Fruit fly (Drosophila melanogaster) whole organism, embryonic: ENCODE measurements around the gene CRAT.

ENCODE experiments used
- Blimp-1 ChIP-seq: fragments of 200-800 bp; sonication (Bioruptor generic); optimal IDR thresholded peaks from 3 replicates; lab custom pipeline; 2018; ENCODE audit warnings: missing biosample characterization, missing genetic modification characterization, mild to moderate bottlenecking, moderate library complexity, missing genetic modification reagents
- CG10267 ChIP-seq: fragments of 200-800 bp; sonication (Bioruptor generic); optimal IDR thresholded peaks from 2 replicates; lab custom pipeline; 2018; ENCODE audit warnings: missing biosample characterization, mild to moderate bottlenecking, missing genetic modification characterization, moderate library complexity
- CG11398 ChIP-seq: fragments of 200-800 bp; sonication (Bioruptor generic); optimal IDR thresholded peaks from 2 replicates; lab custom pipeline; 2016; ENCODE audit warnings: missing biosample characterization, missing genetic modification characterization
- CG11560 ChIP-seq: fragments of 200-800 bp; sonication (Bioruptor generic); IDR thresholded peaks from 3 replicates; pipeline ENCODE4 v1.3.6; 2022; ENCODE audit warnings: missing biosample characterization, missing genetic modification characterization
- CG13624 ChIP-seq: fragments of 200-800 bp; sonication (Bioruptor generic); optimal IDR thresholded peaks from 2 replicates; lab custom pipeline; 2016; ENCODE audit warnings: missing biosample characterization, missing genetic modification characterization
- CG14965 ChIP-seq: fragments of 200-800 bp; sonication (Bioruptor generic); optimal IDR thresholded peaks from 2 replicates; lab custom pipeline; 2016; ENCODE audit warnings: missing biosample characterization, missing genetic modification characterization, borderline replicate concordance
- CG15479 ChIP-seq: fragments of 200-800 bp; sonication (Bioruptor generic); optimal IDR thresholded peaks from 3 replicates; lab custom pipeline; 2019; ENCODE audit warnings: missing biosample characterization, mild to moderate bottlenecking, missing genetic modification characterization, moderate library complexity
- CG15696 ChIP-seq: fragments of 200-800 bp; sonication (Bioruptor generic); optimal IDR thresholded peaks from 2 replicates; lab custom pipeline; 2019; ENCODE audit warnings: missing biosample characterization, mild to moderate bottlenecking, missing genetic modification characterization, moderate library complexity
- CG2199 ChIP-seq: fragments of 200-800 bp; sonication (Bioruptor generic); IDR thresholded peaks from 3 replicates; pipeline ENCODE4 v1.3.6; 2022; ENCODE audit warnings: missing biosample characterization, missing genetic modification characterization
- CG2678 ChIP-seq: fragments of 200-800 bp; sonication (Bioruptor generic); optimal IDR thresholded peaks from 3 replicates; lab custom pipeline; 2019; ENCODE audit warnings: missing biosample characterization, mild to moderate bottlenecking, missing genetic modification characterization, moderate library complexity
- CG31224 ChIP-seq: fragments of 200-800 bp; sonication (Bioruptor generic); IDR thresholded peaks from 2 replicates; pipeline ENCODE4 v1.3.6; 2022; ENCODE audit warnings: missing biosample characterization, missing genetic modification characterization
- CG32767 ChIP-seq: fragments of 200-800 bp; sonication (Bioruptor generic); IDR thresholded peaks from 2 replicates; pipeline ENCODE4 v1.3.6; 2022; ENCODE audit warnings: missing biosample characterization, missing genetic modification characterization
- CG4854 ChIP-seq: fragments of 200-800 bp; sonication (Bioruptor generic); optimal IDR thresholded peaks from 2 replicates; lab custom pipeline; 2016; ENCODE audit warnings: missing biosample characterization, missing genetic modification characterization, inconsistent platforms
- CG5245 ChIP-seq: fragments of 200-800 bp; sonication (Bioruptor generic); optimal IDR thresholded peaks from 3 replicates; lab custom pipeline; 2016; ENCODE audit warnings: missing biosample characterization, missing genetic modification characterization
- CG6813 ChIP-seq: fragments of 200-800 bp; sonication (Bioruptor generic); optimal IDR thresholded peaks from 2 replicates; lab custom pipeline; 2017; ENCODE audit warnings: missing biosample characterization, missing genetic modification characterization, mild to moderate bottlenecking, moderate library complexity, missing genetic modification reagents
- CG8281 ChIP-seq: fragments of 200-800 bp; sonication (Bioruptor generic); optimal IDR thresholded peaks from 2 replicates; lab custom pipeline; 2018; ENCODE audit warnings: missing biosample characterization, mild to moderate bottlenecking, missing genetic modification characterization, moderate library complexity
- CG8290 ChIP-seq, 3 experiments: fragments of 200-800 bp; sonication (Bioruptor generic); optimal IDR thresholded peaks; 2 replicates each; lab custom pipeline; 2016 to 2019; ENCODE audit warnings: missing biosample characterization in 3 of 3, missing genetic modification characterization in 3 of 3, mild to moderate bottlenecking in 2 of 3, moderate library complexity in 1 of 3
- CG8765 ChIP-seq: fragments of 200-800 bp; sonication (Bioruptor generic); IDR thresholded peaks from 2 replicates; pipeline ENCODE4 v1.3.6; 2022; ENCODE audit warnings: missing biosample characterization, missing genetic modification characterization
- CG9437 ChIP-seq: fragments of 200-800 bp; sonication (Bioruptor generic); optimal IDR thresholded peaks from 2 replicates; lab custom pipeline; 2018; ENCODE audit warnings: missing biosample characterization, mild to moderate bottlenecking, missing genetic modification characterization
- CG9876 ChIP-seq: fragments of 200-800 bp; sonication (Bioruptor generic); optimal IDR thresholded peaks from 2 replicates; lab custom pipeline; 2016; ENCODE audit warnings: missing biosample characterization, missing genetic modification characterization
- Dip2 ChIP-seq: fragments of 200-800 bp; sonication (Bioruptor generic); IDR thresholded peaks from 2 replicates; pipeline ENCODE4 v1.3.6; 2022; ENCODE audit warnings: missing biosample characterization, missing genetic modification characterization
- Eip74EF ChIP-seq, 2 experiments: fragments of 200-800 bp in 1 of 2; fragments of >200 bp in 1 of 2; sonication (Bioruptor generic) in 1 of 2; optimal IDR thresholded peaks; 2 replicates each; lab custom pipeline; 2017 to 2019; ENCODE audit warnings: missing biosample characterization in 2 of 2, missing genetic modification characterization in 2 of 2, mild to moderate bottlenecking in 1 of 2, moderate library complexity in 1 of 2
- H15 ChIP-seq: fragments of 200-800 bp; sonication (Bioruptor generic); IDR thresholded peaks from 3 replicates; pipeline ENCODE4 v1.3.6; 2022; ENCODE audit warnings: missing biosample characterization, missing genetic modification characterization
- HLH54F ChIP-seq: fragments of 200-800 bp; sonication (Bioruptor generic); optimal IDR thresholded peaks from 3 replicates; lab custom pipeline; 2016; ENCODE audit warnings: missing biosample characterization, missing genetic modification characterization
- HLHmδ ChIP-seq: fragments of 200-800 bp; sonication (Bioruptor generic); optimal IDR thresholded peaks from 2 replicates; lab custom pipeline; 2018; ENCODE audit warnings: missing biosample characterization, mild to moderate bottlenecking, missing genetic modification characterization, moderate library complexity
- MTF-1 ChIP-seq: fragments of 200-800 bp; sonication (Bioruptor generic); optimal IDR thresholded peaks from 2 replicates; lab custom pipeline; 2018; ENCODE audit warnings: missing biosample characterization, mild to moderate bottlenecking, missing genetic modification characterization, borderline replicate concordance
- Med ChIP-seq: fragments of 200-800 bp; sonication (Bioruptor generic); peaks from one replicate; lab custom pipeline; 2016; ENCODE audit warnings: missing biosample characterization, missing genetic modification characterization, mild to moderate bottlenecking, inconsistent platforms, moderate library complexity
- NFAT ChIP-seq: fragments of 200-800 bp; sonication (Bioruptor generic); IDR thresholded peaks from 2 replicates; pipeline ENCODE4 v1.3.6; 2022; ENCODE audit warnings: missing biosample characterization, missing genetic modification characterization
- Rfx ChIP-seq: fragments of 200-800 bp; sonication (Bioruptor generic); IDR thresholded peaks from 2 replicates; pipeline ENCODE4 v1.3.6; 2022; ENCODE audit warnings: missing biosample characterization, missing genetic modification characterization
- Sox100B ChIP-seq: fragments of 200-800 bp; sonication (Bioruptor generic); optimal IDR thresholded peaks from 3 replicates; lab custom pipeline; 2018; ENCODE audit warnings: missing biosample characterization, mild to moderate bottlenecking, missing genetic modification characterization
- Sry-δ ChIP-seq: fragments of 200-800 bp; sonication (Bioruptor generic); optimal IDR thresholded peaks from 2 replicates; lab custom pipeline; 2016; ENCODE audit warnings: missing biosample characterization, missing genetic modification characterization
- Taf1 ChIP-seq: fragments of 200-800 bp; sonication (Bioruptor generic); IDR thresholded peaks from 2 replicates; pipeline ENCODE4 v1.3.6; 2022; ENCODE audit warnings: missing biosample characterization, missing genetic modification characterization
- YL-1 ChIP-seq: fragments of 200-800 bp; sonication (Bioruptor generic); optimal IDR thresholded peaks from 3 replicates; lab custom pipeline; 2017; ENCODE audit warnings: missing biosample characterization, mild to moderate bottlenecking, missing genetic modification characterization
- ara ChIP-seq: fragments of 200-800 bp; sonication (Bioruptor generic); IDR thresholded peaks from 2 replicates; pipeline ENCODE4 v1.3.6; 2022; ENCODE audit warnings: missing biosample characterization, missing genetic modification characterization
- ase ChIP-seq: fragments of 200-800 bp; sonication (Bioruptor generic); IDR thresholded peaks from 3 replicates; pipeline ENCODE4 v1.3.6; 2022; ENCODE audit warnings: missing biosample characterization, missing genetic modification characterization
- bsh ChIP-seq, 2 experiments: fragments of 200-800 bp; sonication (Bioruptor generic); optimal IDR thresholded peaks; 2 replicates each; lab custom pipeline; 2017 to 2018; ENCODE audit warnings: mild to moderate bottlenecking in 2 of 2, missing biosample characterization in 2 of 2, missing genetic modification characterization in 2 of 2, moderate library complexity in 1 of 2
- cg ChIP-seq: fragments of 200-800 bp; sonication (Bioruptor generic); optimal IDR thresholded peaks from 3 replicates; lab custom pipeline; 2019; ENCODE audit warnings: missing biosample characterization, mild to moderate bottlenecking, missing genetic modification characterization, moderate library complexity
- da ChIP-seq: fragments of 200-800 bp; sonication (Bioruptor generic); optimal IDR thresholded peaks from 2 replicates; lab custom pipeline; 2016; ENCODE audit warnings: missing biosample characterization, missing genetic modification characterization
- dysf ChIP-seq: fragments of 200-800 bp; sonication (Bioruptor generic); IDR thresholded peaks from 3 replicates; pipeline ENCODE4 v1.3.6; 2022; ENCODE audit warnings: missing biosample characterization, missing genetic modification characterization
- fu2 ChIP-seq: fragments of 200-800 bp; sonication (Bioruptor generic); optimal IDR thresholded peaks from 2 replicates; lab custom pipeline; 2016; ENCODE audit warnings: missing biosample characterization, missing genetic modification characterization
- mirr ChIP-seq: fragments of 200-800 bp; sonication (Bioruptor generic); optimal IDR thresholded peaks from 3 replicates; lab custom pipeline; 2018; ENCODE audit warnings: missing biosample characterization, mild to moderate bottlenecking, missing genetic modification characterization
- nerfin-2 ChIP-seq: fragments of 200-800 bp; sonication (Bioruptor generic); IDR thresholded peaks from 2 replicates; pipeline ENCODE4 v1.3.6; 2022; ENCODE audit warnings: missing biosample characterization, missing genetic modification characterization; ENCODE audit not compliant: partially characterized antibody
- pfk ChIP-seq: fragments of 200-800 bp; sonication (Bioruptor generic); optimal IDR thresholded peaks from 2 replicates; lab custom pipeline; 2018; ENCODE audit warnings: missing biosample characterization, mild to moderate bottlenecking, missing genetic modification characterization, moderate library complexity
- pnt ChIP-seq: fragments of 200-800 bp; sonication (Bioruptor generic); optimal IDR thresholded peaks from 3 replicates; lab custom pipeline; 2016; ENCODE audit warnings: missing biosample characterization, missing genetic modification characterization
- psq ChIP-seq: fragments of 200-800 bp; sonication (Bioruptor generic); optimal IDR thresholded peaks from 2 replicates; lab custom pipeline; 2017; ENCODE audit warnings: missing biosample characterization, missing genetic modification characterization
- sc ChIP-seq, 3 experiments: fragments of >200 bp in 2 of 3; fragments of 200-800 bp in 1 of 3; sonication (Bioruptor generic) in 1 of 3; optimal IDR thresholded peaks; 2 replicates in 2 of 3; 3 replicates in 1 of 3; lab custom pipeline; 2017; ENCODE audit warnings: mild to moderate bottlenecking in 1 of 3, missing biosample characterization in 1 of 3, missing genetic modification characterization in 1 of 3, missing genetic modification reagents in 1 of 3
- sqz ChIP-seq: fragments of 200-800 bp; sonication (Bioruptor generic); optimal IDR thresholded peaks from 3 replicates; lab custom pipeline; 2018; ENCODE audit warnings: missing biosample characterization, mild to moderate bottlenecking, missing genetic modification characterization
- tll ChIP-seq, 2 experiments: fragments of 200-800 bp in 1 of 2; fragments of >200 bp in 1 of 2; sonication (Bioruptor generic) in 1 of 2; optimal IDR thresholded peaks; 2 replicates each; lab custom pipeline; 2017 to 2019; ENCODE audit warnings: missing biosample characterization in 2 of 2, missing genetic modification characterization in 2 of 2, mild to moderate bottlenecking in 1 of 2, moderate library complexity in 1 of 2
- toy ChIP-seq: fragments of 200-800 bp; sonication (Bioruptor generic); IDR thresholded peaks from 2 replicates; pipeline ENCODE4 v1.3.6; 2022; ENCODE audit warnings: missing biosample characterization, missing genetic modification characterization
- yki ChIP-seq: fragments of >200 bp; optimal IDR thresholded peaks from 3 replicates; lab custom pipeline; 2018

CRAT gene

DNA sequence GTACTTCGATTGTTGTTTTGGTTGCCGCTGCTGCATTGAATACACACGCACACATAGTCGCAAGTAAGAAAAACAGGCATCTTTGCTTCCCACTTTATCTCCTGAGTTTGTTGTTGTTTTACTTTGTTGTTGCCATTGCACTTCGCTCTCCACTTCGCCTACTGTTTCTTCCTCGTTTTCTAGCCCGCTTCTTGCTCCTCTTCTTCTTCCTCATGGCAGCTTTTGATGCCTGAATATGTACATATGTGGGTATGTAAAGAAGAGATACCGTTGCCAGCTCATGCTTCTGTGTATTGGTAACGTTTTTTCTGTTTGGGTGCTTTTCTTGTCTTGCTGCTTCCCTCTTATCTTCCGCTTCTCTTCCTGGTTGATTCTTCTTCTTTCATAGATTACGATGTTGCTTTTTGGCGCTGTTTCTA, 33.3 kb upstream of the CRAT start (continued):
- TF ChIP-seq dysf (GFP tag; lab: Robert Waterston, UW) (no peak), CG15479 (GFP tag; lab: Kevin White, UChicago) (peak; percentile 15), psq (peak; percentile 83), CG9876 (no peak), CG5245 (GFP tag; lab: Kevin White, UChicago) (no peak), CG4854 (GFP tag; lab: Kevin White, UChicago) (no peak), H15 (GFP tag; lab: Robert Waterston, UW) (no peak), Dip2 (GFP tag; lab: Robert Waterston, UW) (no peak), Eip74EF (GFP tag; optimal IDR thresholded peaks at IDR 0.05; lab: Kevin White, UChicago) (peak in 1 of 2 experiments; percentile 54), sc (optimal IDR thresholded peaks at IDR 0.05; lab: Kevin White, UChicago) (no peak), sc (GFP tag; optimal IDR thresholded peaks at IDR 0.05; lab: Kevin White, UChicago) (no peak), CG11398 (GFP tag; lab: Kevin White, UChicago) (no peak), CG13624 (no peak), pfk (peak; percentile 0), sqz (peak; percentile 54), Taf1 (GFP tag; lab: Robert Waterston, UW) (no peak), fu2 (GFP tag; lab: Kevin White, UChicago) (no peak), CG31224 (GFP tag; lab: Robert Waterston, UW) (no peak), CG14965 (GFP tag; lab: Kevin White, UChicago) (no peak), cg (GFP tag; lab: Kevin White, UChicago) (peak; percentile 66), CG11560 (tag; lab: Robert Waterston, UW) (no peak), MTF-1 (GFP tag; lab: Kevin White, UChicago) (peak; percentile 38), CG2199 (GFP tag; lab: Robert Waterston, UW) (peak; percentile 66; the same call in 1 of the 3 replicates), Med (peak; percentile 26), bsh (GFP tag; optimal IDR thresholded peaks at IDR 0.05; lab: Kevin White, UChicago) (peak in 1 of 2 experiments; percentile 26), yki (lab: Kevin White, UChicago) (no peak), ara (GFP tag; lab: Robert Waterston, UW) (no peak), Blimp-1 (GFP tag; lab: Kevin White, UChicago) (peak; percentile 19), HLH54F (GFP tag; lab: Kevin White, UChicago) (no peak), ase (GFP tag; lab: Robert Waterston, UW) (no peak), nerfin-2 (no peak), toy (no peak), CG8281 (no peak), mirr (GFP tag; lab: Kevin White, UChicago) (no peak), NFAT (GFP tag; lab: Robert Waterston, UW) (no peak), CG8765 (GFP tag; lab: Robert Waterston, UW) (no peak), HLHmδ (peak; percentile 24), CG9437 (GFP tag; lab: Kevin White, UChicago) (no peak), CG8290 (GFP tag; optimal IDR thresholded peaks at IDR 0.05; lab: Kevin White, UChicago) (no peak), CG8290 (tag; optimal IDR thresholded peaks at IDR 0.05; lab: Kevin White, UChicago) (no peak), CG2678 (peak; percentile 8), CG32767 (no peak; the same call in 1 of the 2 replicates), CG6813 (GFP tag; lab: Kevin White, UChicago) (peak; percentile 38), Rfx (GFP tag; lab: Robert Waterston, UW) (no peak), Sox100B (GFP tag; lab: Kevin White, UChicago) (no peak), YL-1 (GFP tag; lab: Kevin White, UChicago) (no peak), tll (GFP tag; optimal IDR thresholded peaks at IDR 0.05; lab: Kevin White, UChicago) (no peak), da (GFP tag; lab: Kevin White, UChicago) (no peak), Sry-δ (GFP tag; lab: Kevin White, UChicago) (no peak), CG10267 (tag; lab: Kevin White, UChicago) (no peak), pnt (GFP tag; lab: Kevin White, UChicago) (no peak), CG15696 (tag; lab: Kevin White, UChicago) (no peak)
